Worm (Caenorhabditis elegans) whole organism, early embryonic: ENCODE measurements around the gene plpp-1.3.

ENCODE experiments used
- F13C5.2 ChIP-seq: sonication (generic microtip); optimal IDR thresholded peaks from 2 replicates; lab custom pipeline; 2017; ENCODE audit warnings: mild to moderate bottlenecking, missing genetic modification characterization, inconsistent platforms, missing compliant biosample characterization
- aly-1 ChIP-seq: sonication (generic microtip); optimal IDR thresholded peaks from 2 replicates; lab custom pipeline; 2016; ENCODE audit warnings: missing genetic modification characterization, missing compliant biosample characterization
- ama-1 ChIP-seq: fragments of 150-350 bp; optimal IDR thresholded peaks from 2 replicates; lab custom pipeline; 2014
- ceh-36 ChIP-seq: sonication (generic microtip); optimal IDR thresholded peaks from 2 replicates; lab custom pipeline; 2016; ENCODE audit warnings: missing genetic modification characterization, inconsistent platforms, missing compliant biosample characterization
- flt-1 ChIP-seq: fragments of 200-800 bp; sonication (Bioruptor generic); IDR thresholded peaks from 2 replicates; pipeline ENCODE4 v1.3.6; 2022; ENCODE audit warnings: missing genetic modification characterization, missing compliant biosample characterization
- hnd-1 ChIP-seq: sonication (generic microtip); optimal IDR thresholded peaks from 2 replicates; lab custom pipeline; 2016; ENCODE audit warnings: missing genetic modification characterization, missing compliant biosample characterization
- scrt-1 ChIP-seq: fragments of 200-800 bp; sonication (Bioruptor generic); IDR thresholded peaks from 2 replicates; pipeline ENCODE4 v1.3.6; 2022; ENCODE audit warnings: missing genetic modification characterization, missing compliant biosample characterization
- sea-1 ChIP-seq: fragments of 200-800 bp; sonication (Bioruptor generic); conservative IDR thresholded peaks from 2 replicates; pipeline ENCODE4 v1.3.6; 2022; ENCODE audit warnings: missing genetic modification characterization, missing compliant biosample characterization
- tbx-37 ChIP-seq: fragments of 200-800 bp; sonication (Bioruptor generic); conservative IDR thresholded peaks from 2 replicates; pipeline ENCODE4 v1.3.6; 2022; ENCODE audit warnings: missing genetic modification reagents, missing genetic modification characterization, missing compliant biosample characterization
- tra-4 ChIP-seq: sonication (generic microtip); optimal IDR thresholded peaks from 2 replicates; lab custom pipeline; 2017; ENCODE audit warnings: missing genetic modification characterization, missing compliant biosample characterization

- TF ChIP-seq ama-1: no peak
- TF ChIP-seq sea-1: no peak
- TF ChIP-seq flt-1 (GFP tag; lab: Robert Waterston, UW): no peak
- no peak for TF ChIP-seq tra-4
- TF ChIP-seq scrt-1 (GFP tag; lab: Robert Waterston, UW): no peak
- TF ChIP-seq F13C5.2 (tag; lab: Kevin White, UChicago): no peak
- TF ChIP-seq ceh-36 (tag; lab: Kevin White, UChicago): no peak
- TF ChIP-seq hnd-1 (tag; lab: Kevin White, UChicago): no peak
- TF ChIP-seq aly-1 (tag; lab: Kevin White, UChicago): no peak
- TF ChIP-seq tbx-37 (GFP tag; lab: Robert Waterston, UW): no peak
Measured at ce11 chrX:10727696-10728095, 32.6 kb downstream of the plpp-1.3 start.
